Worm (Caenorhabditis elegans): Measurements from ENCODE around the gene smex-1.

DNA sequence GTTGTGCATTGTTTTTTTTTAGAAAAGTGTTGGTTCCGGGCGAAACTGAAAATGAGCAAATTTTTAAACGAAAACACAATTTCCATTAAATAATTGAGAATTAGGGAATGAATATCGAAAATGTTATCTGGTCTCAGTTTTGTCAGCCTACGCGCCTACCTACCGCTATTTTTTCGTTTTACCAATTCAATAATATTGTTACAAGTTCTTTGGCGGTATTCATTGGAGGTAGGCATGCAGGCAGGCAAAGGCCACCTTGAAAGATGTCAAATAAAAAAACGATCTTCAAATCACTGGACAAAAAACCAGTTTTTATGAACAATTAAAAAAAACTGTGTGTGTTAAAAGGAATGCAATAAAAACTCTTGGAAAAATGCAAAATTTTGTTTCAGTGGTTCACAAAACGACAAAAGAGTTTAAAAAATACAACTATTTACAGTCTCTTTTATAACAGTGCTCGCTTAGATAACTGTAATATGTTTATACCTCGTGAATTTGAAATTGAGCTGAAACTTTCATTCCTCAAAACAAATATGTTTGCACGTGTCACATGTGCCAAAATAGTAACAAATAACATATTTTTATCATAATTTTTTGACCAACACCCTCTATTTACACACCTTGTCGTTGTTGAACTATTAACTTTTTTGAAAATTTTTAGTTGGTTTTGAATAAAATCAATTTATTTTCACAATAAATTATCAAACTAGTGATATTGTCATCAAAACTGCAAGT lies 8.9 kb upstream of the smex-1 start, which contains the start of gene W02D7.11:
- no peak for TF ChIP-seq elt-4 (tag; optimal IDR thresholded peaks at IDR 0.05)
- TF ChIP-seq madf-2 (tag; optimal IDR thresholded peaks at IDR 0.05): no peak
- no peak for TF ChIP-seq ceh-9 (tag; optimal IDR thresholded peaks at IDR 0.05)
- TF ChIP-seq C38D4.7 (GFP tag; optimal IDR thresholded peaks at IDR 0.05): no peak
